Fruit fly (Drosophila melanogaster): ENCODE results near the gene CG7968.

CG7968 gene

dm6 chr2L:13837579-13837978 is 11.6 kb upstream of the CG7968 start (continued):
- TF ChIP-seq CG18476 (GFP tag; optimal IDR thresholded peaks at IDR 0.05) (no peak), CG34224 (GFP tag; IDR thresholded peaks at IDR 0.05; ENCODE audit: partially characterized antibody) (0 out of 3 replicates have a peak, but pooled peaks have one; percentile 34), Deaf1 (tag; optimal IDR thresholded peaks at IDR 0.05) (peak; percentile 56), CG4360 (GFP tag; IDR thresholded peaks at IDR 0.05) (0 out of 2 replicates have a peak, but pooled peaks have one; percentile 18), Asciz (GFP tag; optimal IDR thresholded peaks at IDR 0.05) (no peak), ranshi (GFP tag; IDR thresholded peaks at IDR 0.05) (no peak), Med (GFP tag) (peak; percentile 4), Kr (GFP tag; optimal IDR thresholded peaks at IDR 0.05) (no peak), CG10959 (GFP tag; IDR thresholded peaks at IDR 0.05) (no peak), CG10543 (GFP tag; optimal IDR thresholded peaks at IDR 0.05) (peak; percentile 2), dimm (GFP tag; IDR thresholded peaks at IDR 0.05) (no peak), corto (GFP tag; optimal IDR thresholded peaks at IDR 0.05) (peak; percentile 16), Dref (GFP tag; IDR thresholded peaks at IDR 0.05) (no peak)

dm6 chr2L:13838647-13839390 is 10.4 kb upstream of the CG7968 start:
- TF ChIP-seq CG30403 (GFP tag; optimal IDR thresholded peaks at IDR 0.05): peak; percentile 12
- peak; percentile 38 for TF ChIP-seq Nf-YC (tag; optimal IDR thresholded peaks at IDR 0.05)
- TF ChIP-seq jumu (GFP tag; optimal IDR thresholded peaks at IDR 0.05): no peak
- TF ChIP-seq Ptx1 (GFP tag; IDR thresholded peaks at IDR 0.05): no peak
- TF ChIP-seq CG8290 (GFP tag; optimal IDR thresholded peaks at IDR 0.05): peak; percentile 14
- TF ChIP-seq CG8290 (tag; optimal IDR thresholded peaks at IDR 0.05): peak in 1 of 2 experiments; percentile 55
- peak; percentile 66 for TF ChIP-seq CG2678 (tag; optimal IDR thresholded peaks at IDR 0.05)
- TF ChIP-seq CG3407 (GFP tag; optimal IDR thresholded peaks at IDR 0.05): peak; percentile 34
- TF ChIP-seq CG18476 (GFP tag; optimal IDR thresholded peaks at IDR 0.05): peak; percentile 16
- no peak for TF ChIP-seq B-H1 (GFP tag; IDR thresholded peaks at IDR 0.05)
- no peak for TF ChIP-seq aop (GFP tag; IDR thresholded peaks at IDR 0.05)
- no peak for TF ChIP-seq CG31388 (GFP tag; optimal IDR thresholded peaks at IDR 0.05)
- TF ChIP-seq CG15269 (tag; optimal IDR thresholded peaks at IDR 0.05): peak; percentile 58
- TF ChIP-seq CG11504 (tag; optimal IDR thresholded peaks at IDR 0.05): peak; percentile 39
- peak; percentile 40 for TF ChIP-seq CG11398 (GFP tag; optimal IDR thresholded peaks at IDR 0.05)
- no peak for TF ChIP-seq bowl (GFP tag; IDR thresholded peaks at IDR 0.05)
- peak; percentile 27 for TF ChIP-seq Hand (GFP tag; optimal IDR thresholded peaks at IDR 0.05)
- TF ChIP-seq CG15601 (tag; optimal IDR thresholded peaks at IDR 0.05): peak; percentile 9
- peak; percentile 16 for TF ChIP-seq Mes4 (GFP tag; optimal IDR thresholded peaks at IDR 0.05)
- TF ChIP-seq Kr (GFP tag; optimal IDR thresholded peaks at IDR 0.05): peak; percentile 26
- TF ChIP-seq chinmo (GFP tag; IDR thresholded peaks at IDR 0.05; ENCODE audit: partially characterized antibody): peak; percentile 72; the same call in 2 of the 4 replicates
- peak in 1 of 2 experiments; percentile 35 for TF ChIP-seq tll (GFP tag; optimal IDR thresholded peaks at IDR 0.05)
- no peak for TF ChIP-seq kay (GFP tag; optimal IDR thresholded peaks at IDR 0.05)
- peak; percentile 18 for TF ChIP-seq CG9817 (tag; optimal IDR thresholded peaks at IDR 0.05)
- peak; percentile 50 for TF ChIP-seq Meics (GFP tag; optimal IDR thresholded peaks at IDR 0.05)
- TF ChIP-seq bab2 (GFP tag; optimal IDR thresholded peaks at IDR 0.05): no peak
- no peak for TF ChIP-seq CG15073 (GFP tag; optimal IDR thresholded peaks at IDR 0.05)
- peak; percentile 18 for TF ChIP-seq ac (GFP tag; optimal IDR thresholded peaks at IDR 0.05)
- TF ChIP-seq ems (GFP tag; optimal IDR thresholded peaks at IDR 0.05): peak; percentile 13
- TF ChIP-seq Dek (tag; optimal IDR thresholded peaks at IDR 0.05): peak; percentile 27
- TF ChIP-seq dysf (GFP tag; IDR thresholded peaks at IDR 0.05): peak; percentile 57; the same call in 1 of the 3 replicates
- TF ChIP-seq CG10209 (GFP tag; optimal IDR thresholded peaks at IDR 0.05): peak; percentile 16
- TF ChIP-seq ken (GFP tag; IDR thresholded peaks at IDR 0.05): 0 out of 3 replicates have a peak, but pooled peaks have one; percentile 6
- TF ChIP-seq CG4820 (GFP tag; optimal IDR thresholded peaks at IDR 0.05): peak; percentile 10
- TF ChIP-seq abd-A (tag; optimal IDR thresholded peaks at IDR 0.05): peak; percentile 38
- TF ChIP-seq HHEX (GFP tag; optimal IDR thresholded peaks at IDR 0.05): peak; percentile 56
- peak; percentile 77 for TF ChIP-seq Med (GFP tag)
- peak; percentile 27 for TF ChIP-seq Hr3 (GFP tag; optimal IDR thresholded peaks at IDR 0.05)
